Worm (Caenorhabditis elegans) whole organism, L1 larva: ENCODE results near the gene Y14H12B.2.

ENCODE experiments used
- ceh-8 ChIP-seq: fragments of 200-800 bp; sonication (Bioruptor generic); optimal IDR thresholded peaks from 2 replicates; lab custom pipeline; 2018; ENCODE audit warnings: mild to moderate bottlenecking, missing genetic modification characterization, moderate library complexity, missing compliant biosample characterization
- lin-13 ChIP-seq: fragments of 150-350 bp; optimal IDR thresholded peaks from 2 replicates; lab custom pipeline; 2014; ENCODE audit warnings: missing biosample characterization, missing genetic modification reagents, missing genetic modification characterization
- nhr-20 ChIP-seq: sonication (generic microtip); optimal IDR thresholded peaks from 2 replicates; lab custom pipeline; 2016; ENCODE audit warnings: mild to moderate bottlenecking, missing genetic modification characterization, missing compliant biosample characterization
- rnt-1 ChIP-seq: sonication (generic microtip); optimal IDR thresholded peaks from 2 replicates; lab custom pipeline; 2016; ENCODE audit warnings: mild to moderate bottlenecking, missing genetic modification characterization, moderate library complexity, missing compliant biosample characterization
- unc-130 ChIP-seq: fragments of 150-350 bp; optimal IDR thresholded peaks from 2 replicates; lab custom pipeline; 2017; ENCODE audit warnings: missing biosample characterization, missing genetic modification characterization, inconsistent platforms

- no peak for TF ChIP-seq nhr-20 (tag; lab: Kevin White, UChicago)
- no peak for TF ChIP-seq ceh-8 (GFP tag; lab: Kevin White, UChicago)
- no peak for TF ChIP-seq unc-130 (tag; lab: Kevin White, UChicago)
- no peak for TF ChIP-seq rnt-1 (tag; lab: Kevin White, UChicago)
- no peak for TF ChIP-seq lin-13 (GFP tag; lab: Kevin White, UChicago)
These were observed 46.8 kb upstream of the Y14H12B.2 start for ce11 chrII:3980373-3980772.
